Worm (Caenorhabditis elegans) whole organism, L3 larva: ENCODE data around the gene Y57G7A.2.

ENCODE experiments used
- ceh-16 ChIP-seq: sonication (generic microtip); optimal IDR thresholded peaks from 2 replicates; lab custom pipeline; 2017; ENCODE audit warnings: missing biosample characterization, missing genetic modification characterization
- ceh-82 ChIP-seq: fragments of 150-350 bp; optimal IDR thresholded peaks from 2 replicates; lab custom pipeline; 2014; ENCODE audit warnings: missing biosample characterization, missing genetic modification characterization
- elt-1 ChIP-seq: fragments of 150-350 bp; optimal IDR thresholded peaks from 2 replicates; lab custom pipeline; 2014; ENCODE audit warnings: missing biosample characterization, missing genetic modification characterization
- nhr-11 ChIP-seq: fragments of 150-350 bp; optimal IDR thresholded peaks from 2 replicates; lab custom pipeline; 2014; ENCODE audit warnings: missing biosample characterization, missing genetic modification characterization
- nhr-12 ChIP-seq: fragments of 150-350 bp; optimal IDR thresholded peaks from 2 replicates; lab custom pipeline; 2014; ENCODE audit warnings: missing biosample characterization, missing genetic modification characterization
- nhr-25 ChIP-seq: sonication (generic microtip); optimal IDR thresholded peaks from 2 replicates; lab custom pipeline; 2017; ENCODE audit warnings: missing biosample characterization, missing genetic modification characterization
- snpc-4 ChIP-seq: fragments of 150-350 bp; optimal IDR thresholded peaks from 2 replicates; lab custom pipeline; 2014; ENCODE audit warnings: missing biosample characterization, missing genetic modification characterization
- unc-39 ChIP-seq: sonication (generic microtip); optimal IDR thresholded peaks from 4 replicates; lab custom pipeline; 2017; ENCODE audit warnings: missing biosample characterization, missing genetic modification characterization
- unc-62 ChIP-seq: fragments of 150-350 bp; sonication (generic microtip); optimal IDR thresholded peaks from 4 replicates; lab custom pipeline; 2014; ENCODE audit warnings: missing biosample characterization, missing genetic modification reagents, missing genetic modification characterization

ce11 chrII:1266790-1267189 lies 29.1 kb upstream of the Y57G7A.2 start, which contains the start of gene oac-30:
- TF ChIP-seq snpc-4 (tag; lab: Kevin White, UChicago) (no peak), elt-1 (tag; lab: Kevin White, UChicago) (no peak), ceh-16 (tag; lab: Kevin White, UChicago) (no peak), nhr-25 (tag; lab: Kevin White, UChicago) (no peak), ceh-82 (tag; lab: Kevin White, UChicago) (no peak), nhr-12 (no peak), unc-39 (tag; lab: Kevin White, UChicago) (no peak), unc-62 (GFP tag; lab: Kevin White, UChicago) (no peak), nhr-11 (tag; lab: Kevin White, UChicago) (no peak)
